Worm (Caenorhabditis elegans) whole organism, L4 larva: ENCODE measurements around the gene arrd-10.
A peak's percentile ranks its signal among the peaks of the same experiment; 100 is the strongest.

Source experiments
- Y105C5A.15 ChIP-seq: fragments of 200-800 bp; sonication (Bioruptor generic); IDR thresholded peaks from 2 replicates; pipeline ENCODE4 v1.3.6; 2022; ENCODE audit warnings: missing genetic modification characterization, missing compliant biosample characterization
- Y5F2A.4 ChIP-seq: fragments of 200-800 bp; sonication (Bioruptor generic); optimal IDR thresholded peaks from 2 replicates; lab custom pipeline; 2018; ENCODE audit warnings: mild to moderate bottlenecking, missing genetic modification characterization, missing compliant biosample characterization
- aha-1 ChIP-seq: fragments of 150-350 bp; peaks from one replicate; lab custom pipeline; 2014; ENCODE audit warnings: missing biosample characterization, missing genetic modification characterization
- aly-2 ChIP-seq: sonication (generic microtip); optimal IDR thresholded peaks from 2 replicates; lab custom pipeline; 2018; ENCODE audit warnings: missing biosample characterization, missing genetic modification characterization
- ama-1 ChIP-seq: fragments of 150-350 bp; optimal IDR thresholded peaks from 2 replicates; lab custom pipeline; 2014; ENCODE audit warnings: inconsistent platforms, mixed read lengths
- ceh-62 ChIP-seq: sonication (generic microtip); optimal IDR thresholded peaks from 2 replicates; lab custom pipeline; 2017; ENCODE audit warnings: missing biosample characterization, missing genetic modification characterization
- daf-19 ChIP-seq: fragments of 200-800 bp; sonication (Bioruptor generic); conservative IDR thresholded peaks from 2 replicates; pipeline ENCODE4 v1.3.6; 2022; ENCODE audit warnings: missing genetic modification characterization, missing compliant biosample characterization
- dmd-6 ChIP-seq: fragments of 200-800 bp; sonication (Bioruptor generic); IDR thresholded peaks from 2 replicates; pipeline ENCODE4 v1.3.6; 2022; ENCODE audit warnings: missing genetic modification reagents, missing genetic modification characterization, missing compliant biosample characterization
- egl-27 ChIP-seq: sonication (generic microtip); optimal IDR thresholded peaks from 3 replicates; lab custom pipeline; 2017; ENCODE audit warnings: missing biosample characterization, missing genetic modification reagents, missing genetic modification characterization
- egl-43 ChIP-seq: fragments of 200-800 bp; sonication (Bioruptor generic); IDR thresholded peaks from 2 replicates; pipeline ENCODE4 v1.3.6; 2022; ENCODE audit warnings: missing genetic modification reagents, missing genetic modification characterization, missing compliant biosample characterization
- fos-1 ChIP-seq: fragments of 150-350 bp; optimal IDR thresholded peaks from 2 replicates; lab custom pipeline; 2014; ENCODE audit warnings: missing biosample characterization, missing genetic modification characterization
- gei-8 ChIP-seq: fragments of 200-800 bp; sonication (Bioruptor generic); optimal IDR thresholded peaks from 2 replicates; lab custom pipeline; 2018; ENCODE audit warnings: mild to moderate bottlenecking, missing genetic modification characterization, missing compliant biosample characterization
- hlh-11 ChIP-seq: fragments of 200-800 bp; sonication (Bioruptor generic); optimal IDR thresholded peaks from 2 replicates; lab custom pipeline; 2018; ENCODE audit warnings: mild to moderate bottlenecking, missing genetic modification characterization, missing compliant biosample characterization
- jun-1 ChIP-seq: fragments of 150-350 bp; optimal IDR thresholded peaks from 2 replicates; lab custom pipeline; 2014; ENCODE audit warnings: missing biosample characterization, missing genetic modification reagents, missing genetic modification characterization
- lin-1 ChIP-seq: fragments of 200-800 bp; sonication (Bioruptor generic); IDR thresholded peaks from 2 replicates; pipeline ENCODE4 v1.3.6; 2022; ENCODE audit warnings: missing genetic modification reagents, missing genetic modification characterization, missing compliant biosample characterization
- lin-13 ChIP-seq: fragments of 150-350 bp; optimal IDR thresholded peaks from 2 replicates; lab custom pipeline; 2014; ENCODE audit warnings: missing biosample characterization, missing genetic modification reagents, missing genetic modification characterization
- lin-29 ChIP-seq: fragments of 200-800 bp; sonication (Bioruptor generic); IDR thresholded peaks from 2 replicates; pipeline ENCODE4 v1.3.6; 2022; ENCODE audit warnings: missing genetic modification reagents, missing genetic modification characterization, missing compliant biosample characterization
- lin-38 ChIP-seq: fragments of 200-800 bp; sonication (Bioruptor generic); IDR thresholded peaks from 2 replicates; pipeline ENCODE4 v1.3.6; 2022; ENCODE audit warnings: missing genetic modification reagents, missing genetic modification characterization, missing compliant biosample characterization
- lir-3 ChIP-seq: sonication (generic microtip); optimal IDR thresholded peaks from 2 replicates; lab custom pipeline; 2016; ENCODE audit warnings: mild to moderate bottlenecking, missing genetic modification characterization, missing compliant biosample characterization
- madf-9 ChIP-seq: fragments of 200-800 bp; sonication (Bioruptor generic); conservative IDR thresholded peaks from 2 replicates; pipeline ENCODE4 v1.3.6; 2022; ENCODE audit warnings: missing genetic modification reagents, missing genetic modification characterization, missing compliant biosample characterization
- mes-2 ChIP-seq: sonication (generic microtip); optimal IDR thresholded peaks from 2 replicates; lab custom pipeline; 2016; ENCODE audit warnings: missing genotype, mild to moderate bottlenecking, missing genetic modification characterization, missing compliant biosample characterization; ENCODE audit not compliant: poor library complexity, severe bottlenecking
- nhr-10 ChIP-seq: fragments of 150-350 bp; optimal IDR thresholded peaks from 2 replicates; lab custom pipeline; 2014; ENCODE audit warnings: missing biosample characterization, missing genetic modification characterization
- nhr-25 ChIP-seq: sonication (generic microtip); optimal IDR thresholded peaks from 2 replicates; lab custom pipeline; 2017; ENCODE audit warnings: missing genetic modification characterization, mild to moderate bottlenecking, missing compliant biosample characterization, antibody characterized with exemption, moderate library complexity, borderline replicate concordance; ENCODE audit not compliant: insufficient read depth
- nhr-28 ChIP-seq: fragments of 150-350 bp; optimal IDR thresholded peaks from 2 replicates; lab custom pipeline; 2014; ENCODE audit warnings: missing biosample characterization, missing genetic modification characterization
- nhr-6 ChIP-seq: fragments of 150-350 bp; optimal IDR thresholded peaks from 2 replicates; lab custom pipeline; 2014; ENCODE audit warnings: missing biosample characterization, missing genetic modification characterization
- nhr-77 ChIP-seq: fragments of 150-350 bp; optimal IDR thresholded peaks from 2 replicates; lab custom pipeline; 2014; ENCODE audit warnings: missing biosample characterization, missing genetic modification characterization
- pqm-1 ChIP-seq: sonication (generic microtip); optimal IDR thresholded peaks from 2 replicates; lab custom pipeline; 2017; ENCODE audit warnings: missing biosample characterization, missing genetic modification characterization
- set-16 ChIP-seq: fragments of 200-800 bp; sonication (Bioruptor generic); IDR thresholded peaks from 2 replicates; pipeline ENCODE4 v1.3.6; 2022; ENCODE audit warnings: missing genetic modification reagents, missing genetic modification characterization, missing compliant biosample characterization
- snpc-4 ChIP-seq: fragments of 150-350 bp; optimal IDR thresholded peaks from 2 replicates; lab custom pipeline; 2014; ENCODE audit warnings: missing biosample characterization, missing genetic modification characterization
- tag-97 ChIP-seq: fragments of 200-800 bp; sonication (Bioruptor generic); IDR thresholded peaks from 2 replicates; pipeline ENCODE4 v1.3.6; 2022; ENCODE audit warnings: missing genetic modification characterization, missing compliant biosample characterization
- unc-62 ChIP-seq, 3 experiments: fragments of 150-350 bp in 1 of 3; sonication (generic microtip); optimal IDR thresholded peaks in 2 of 3; peaks in 1 of 3; 1 replicate in 1 of 3; 2 replicates in 2 of 3; lab custom pipeline; 2014 to 2017; ENCODE audit warnings: missing biosample characterization in 3 of 3, missing genetic modification characterization in 3 of 3, missing genetic modification reagents in 3 of 3, missing genotype in 1 of 3
- zfp-3 ChIP-seq: fragments of 200-800 bp; sonication (Bioruptor generic); conservative IDR thresholded peaks from 2 replicates; pipeline ENCODE4 v1.3.6; 2022; ENCODE audit warnings: missing genetic modification reagents, missing genetic modification characterization, missing compliant biosample characterization
- zip-2 ChIP-seq: fragments of 150-350 bp; optimal IDR thresholded peaks from 2 replicates; lab custom pipeline; 2014; ENCODE audit warnings: missing biosample characterization, missing genetic modification characterization

Gene arrd-10

ce11 chrII:12896666-12897065, 43.2 kb upstream of the arrd-10 start:
- TF ChIP-seq nhr-25 (tag; lab: Kevin White, UChicago) (no peak), set-16 (GFP tag; lab: Robert Waterston, UW) (peak; percentile 56)

ce11 chrII:12897361-12897760, 42.5 kb upstream of the arrd-10 start:
- TF ChIP-seq nhr-77 (tag; lab: Kevin White, UChicago) = peak; percentile 42
- no peak for TF ChIP-seq nhr-10 (tag; lab: Kevin White, UChicago)
- peak; percentile 93 for TF ChIP-seq aha-1
- TF ChIP-seq nhr-25 (tag; lab: Kevin White, UChicago) = no peak
- no peak for TF ChIP-seq madf-9 (GFP tag; lab: Robert Waterston, UW)
- TF ChIP-seq egl-43 (GFP tag; lab: Robert Waterston, UW) = no peak
- no peak for TF ChIP-seq lir-3 (tag; lab: Kevin White, UChicago)
- TF ChIP-seq set-16 (GFP tag; lab: Robert Waterston, UW) = no peak
- TF ChIP-seq zip-2 (tag; lab: Kevin White, UChicago) = no peak
- peak; percentile 2 for TF ChIP-seq mes-2 (tag; lab: Kevin White, UChicago)

- TF ChIP-seq Y5F2A.4 (no peak), aly-2 (tag; lab: Kevin White, UChicago) (no peak), gei-8 (GFP tag; lab: Kevin White, UChicago) (no peak), Y105C5A.15 (GFP tag; lab: Robert Waterston, UW) (no peak), lin-13 (GFP tag; lab: Kevin White, UChicago) (no peak), lin-1 (GFP tag; lab: Robert Waterston, UW) (no peak), daf-19 (GFP tag; lab: Robert Waterston, UW) (no peak), lin-38 (GFP tag; lab: Robert Waterston, UW) (no peak), tag-97 (no peak), ama-1 (lab: Kevin White, UChicago) (no peak), nhr-28 (no peak), lin-29 (no peak)
These were observed 42.0 kb upstream of the arrd-10 start, which contains the start of gene clec-64 for ce11 chrII:12897942-12898341. Gene clec-64, plus strand, starts transcription at chrII:12898242.

ce11 chrII:12901025-12901424, 38.9 kb upstream of the arrd-10 start, which contains the start of gene clec-65:
Gene clec-65, plus strand, starts transcription at chrII:12901325.
- no peak for TF ChIP-seq snpc-4 (tag; lab: Kevin White, UChicago)
- TF ChIP-seq pqm-1 (tag; lab: Kevin White, UChicago) = peak; percentile 47
- TF ChIP-seq jun-1 (tag; lab: Kevin White, UChicago) = no peak
- peak; percentile 12; the same call in 1 of the 2 replicates for TF ChIP-seq dmd-6 (GFP tag; lab: Robert Waterston, UW)
- no peak for TF ChIP-seq lin-29
- TF ChIP-seq Y105C5A.15 (GFP tag; lab: Robert Waterston, UW) = no peak
- TF ChIP-seq hlh-11 = peak; percentile 2
- TF ChIP-seq aha-1 = no peak
- TF ChIP-seq nhr-28 = peak; percentile 39
- no peak for TF ChIP-seq zip-2 (tag; lab: Kevin White, UChicago)
- no peak for TF ChIP-seq zfp-3 (GFP tag; lab: Robert Waterston, UW)

- no peak for TF ChIP-seq egl-27 (tag; lab: Kevin White, UChicago)
- TF ChIP-seq nhr-6 (tag; lab: Kevin White, UChicago) = peak; percentile 30
- TF ChIP-seq dmd-6 (GFP tag; lab: Robert Waterston, UW) = peak; percentile 47; the same call in 1 of the 2 replicates
- TF ChIP-seq fos-1 (tag; lab: Kevin White, UChicago) = no peak
- TF ChIP-seq pqm-1 (tag; lab: Kevin White, UChicago) = peak; percentile 67
These were observed 35.7 kb upstream of the arrd-10 start, which contains the start of gene clec-66 for ce11 chrII:12904174-12904573. Gene clec-66, plus strand, starts transcription at chrII:12904398.

ce11 chrII:12907070-12907469, 32.8 kb upstream of the arrd-10 start, which contains the start of gene nspb-11:
Gene nspb-11, plus strand, starts transcription at chrII:12907370.
- peak in 1 of 2 experiments; percentile 13 for TF ChIP-seq unc-62 (GFP tag; optimal IDR thresholded peaks at IDR 0.05 in 1 of 2; lab: Kevin White, UChicago)
- TF ChIP-seq unc-62 (tag; optimal IDR thresholded peaks at IDR 0.05; lab: Kevin White, UChicago) = no peak
- TF ChIP-seq ceh-62 (tag; lab: Kevin White, UChicago) = no peak
